Fruit fly (Drosophila melanogaster) S2 (cell line): ENCODE data around the gene ZnT35C.

ENCODE experiments used
- CG8478 ChIP-seq: fragments of >200 bp; optimal IDR thresholded peaks from 2 replicates; lab custom pipeline; 2018
- CTCF ChIP-seq, 2 experiments: fragments of >200 bp; optimal IDR thresholded peaks; 2 replicates each; lab custom pipeline; 2018

DNA sequence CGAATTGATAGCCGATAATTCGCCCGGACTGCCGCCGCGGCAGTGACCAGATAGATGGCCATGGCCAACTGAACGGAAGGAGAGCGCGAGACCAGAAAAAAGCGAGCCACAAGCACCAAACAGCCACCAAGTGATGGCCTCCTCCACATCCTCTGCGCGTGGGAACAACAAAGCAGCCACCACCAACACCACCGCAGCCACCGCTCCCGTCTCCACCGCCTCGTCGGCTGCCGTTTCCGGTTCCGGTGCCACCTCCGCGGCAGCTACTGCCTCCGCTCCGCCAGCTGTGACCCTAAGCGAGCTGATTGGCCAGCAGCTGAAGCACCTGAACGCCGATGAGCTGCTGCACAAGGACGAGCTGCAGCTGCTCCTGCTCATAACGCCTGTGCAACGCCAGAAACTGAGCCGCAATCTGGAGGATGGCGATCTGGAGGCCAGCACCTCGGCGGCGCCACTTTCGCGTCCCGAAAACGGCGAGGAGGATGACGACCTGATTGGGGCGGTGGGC lies 1.5 kb upstream of the ZnT35C start:
- TF ChIP-seq CTCF (optimal IDR thresholded peaks at IDR 0.05; lab: Kevin White, UChicago) (no peak), CG8478 (no peak)
